In genomic region chr2L:15067832-15068231, dm6 we compare ENCODE assay signal across 5 fruit fly cellular contexts.
A peak's percentile ranks its signal among the peaks of the same experiment; 100 is the strongest.
TF ChIP-seq lines count a peak whose summit lies in the region.

No protein-coding gene starts in this region.

- TF ChIP-seq CTCF in whole organism, embryonic (GFP tag; optimal IDR thresholded peaks at IDR 0.05; lab: Kevin White, UChicago), result peak; percentile 61

TF ChIP-seq in whole organism, adult, 20 proteins besides CTCF, POLR2A, EP300 and RAD21 (continues in another document):
- TF ChIP-seq CG14711 (tag; optimal IDR thresholded peaks at IDR 0.05; lab: Kevin White, UChicago) (peak; percentile 60), pad (GFP tag; optimal IDR thresholded peaks at IDR 0.05; lab: Kevin White, UChicago) (peak; percentile 42), CG11617 (GFP tag; optimal IDR thresholded peaks at IDR 0.05; lab: Kevin White, UChicago) (no peak), CG12768 (GFP tag; optimal IDR thresholded peaks at IDR 0.05; lab: Kevin White, UChicago) (no peak), tj (GFP tag; optimal IDR thresholded peaks at IDR 0.05; lab: Kevin White, UChicago) (peak; percentile 77), Crg-1 (GFP tag; optimal IDR thresholded peaks at IDR 0.05; lab: Kevin White, UChicago) (peak; percentile 67), CG7101 (tag; optimal IDR thresholded peaks at IDR 0.05; lab: Kevin White, UChicago) (peak; percentile 54), ovo (GFP tag; optimal IDR thresholded peaks at IDR 0.05; lab: Kevin White, UChicago) (peak; percentile 18), CG7045 (GFP tag; optimal IDR thresholded peaks at IDR 0.05; lab: Kevin White, UChicago) (peak; percentile 38), CG1620 (GFP tag; optimal IDR thresholded peaks at IDR 0.05; lab: Kevin White, UChicago) (peak; percentile 60), cic (GFP tag; optimal IDR thresholded peaks at IDR 0.05; lab: Kevin White, UChicago) (peak; percentile 92), Clk (GFP tag; optimal IDR thresholded peaks at IDR 0.05; lab: Kevin White, UChicago) (peak; percentile 75), kay (GFP tag; lab: Kevin White, UChicago; ENCODE audit: borderline replicate concordance) (no peak), Mnt (GFP tag; optimal IDR thresholded peaks at IDR 0.05; lab: Kevin White, UChicago) (peak; percentile 100), cnc (optimal IDR thresholded peaks at IDR 0.05; lab: Kevin White, UChicago) (no peak), CG5204 (GFP tag; optimal IDR thresholded peaks at IDR 0.05; lab: Kevin White, UChicago) (no peak), CG33017 (tag; optimal IDR thresholded peaks at IDR 0.05; lab: Kevin White, UChicago) (no peak), toe (GFP tag; optimal IDR thresholded peaks at IDR 0.05; lab: Kevin White, UChicago) (peak; percentile 30)

TF ChIP-seq in whole organism, embryonic, 481 proteins besides CTCF, POLR2A, EP300 and RAD21 (continues in another document):
- TF ChIP-seq CG3995 (GFP tag; optimal IDR thresholded peaks at IDR 0.05; lab: Kevin White, UChicago) (peak; percentile 44), CG13424 (tag; optimal IDR thresholded peaks at IDR 0.05; lab: Kevin White, UChicago) (peak; percentile 32), PHDP (tag; optimal IDR thresholded peaks at IDR 0.05; lab: Kevin White, UChicago) (no peak), CG9817 (tag; optimal IDR thresholded peaks at IDR 0.05; lab: Kevin White, UChicago) (peak; percentile 15), maf-S (GFP tag; optimal IDR thresholded peaks at IDR 0.05; lab: Kevin White, UChicago) (peak; percentile 12), zfh1 (GFP tag; IDR thresholded peaks at IDR 0.05; lab: Robert Waterston, UW) (no peak), D19A (tag; optimal IDR thresholded peaks at IDR 0.05; lab: Kevin White, UChicago) (peak; percentile 51), ftz-f1 (GFP tag; optimal IDR thresholded peaks at IDR 0.05; lab: Kevin White, UChicago) (peak; percentile 71), Ada2b (GFP tag; IDR thresholded peaks at IDR 0.05; lab: Robert Waterston, UW) (no peak), sd (tag; optimal IDR thresholded peaks at IDR 0.05; lab: Kevin White, UChicago) (no peak), CG7839 (tag; optimal IDR thresholded peaks at IDR 0.05; lab: Kevin White, UChicago) (peak; percentile 23), CG4328 (GFP tag; optimal IDR thresholded peaks at IDR 0.05; lab: Kevin White, UChicago) (peak; percentile 59), CG2199 (GFP tag; IDR thresholded peaks at IDR 0.05; lab: Robert Waterston, UW) (peak; percentile 82; the same call in 2 of the 3 replicates), inv (GFP tag; IDR thresholded peaks at IDR 0.05; lab: Robert Waterston, UW; ENCODE audit: partially characterized antibody) (peak; percentile 78; the same call in 1 of the 2 replicates), chn (GFP tag; optimal IDR thresholded peaks at IDR 0.05; lab: Kevin White, UChicago) (peak; percentile 21), slbo (GFP tag; IDR thresholded peaks at IDR 0.05; lab: Robert Waterston, UW) (peak; percentile 38; the same call in 1 of the 2 replicates), CG4282 (GFP tag; optimal IDR thresholded peaks at IDR 0.05; lab: Kevin White, UChicago) (no peak), fd96Cb (tag; optimal IDR thresholded peaks at IDR 0.05; lab: Kevin White, UChicago) (no peak)

TF ChIP-seq in whole organism, prepupa, 60 proteins besides CTCF, POLR2A, EP300 and RAD21 (continues in another document):
- TF ChIP-seq Eip93F (GFP tag; optimal IDR thresholded peaks at IDR 0.05; lab: Kevin White, UChicago) (no peak), CG10631 (GFP tag; optimal IDR thresholded peaks at IDR 0.05; lab: Kevin White, UChicago) (no peak), CG16779 (tag; optimal IDR thresholded peaks at IDR 0.05; lab: Kevin White, UChicago) (no peak), CG6792 (GFP tag; optimal IDR thresholded peaks at IDR 0.05; lab: Kevin White, UChicago) (no peak), Sox14 (GFP tag; optimal IDR thresholded peaks at IDR 0.05; lab: Kevin White, UChicago) (peak; percentile 48), spab (GFP tag; optimal IDR thresholded peaks at IDR 0.05; lab: Kevin White, UChicago) (no peak), fd59A (GFP tag; optimal IDR thresholded peaks at IDR 0.05; lab: Kevin White, UChicago) (no peak), CG1621 (tag; optimal IDR thresholded peaks at IDR 0.05; lab: Kevin White, UChicago) (no peak), Eip78C (GFP tag; lab: Kevin White, UChicago) (peak; percentile 48), vri (GFP tag; optimal IDR thresholded peaks at IDR 0.05; lab: Kevin White, UChicago) (peak; percentile 64), dsx (GFP tag; optimal IDR thresholded peaks at IDR 0.05; lab: Kevin White, UChicago; ENCODE audit: poor library complexity, severe bottlenecking) (no peak), CG6808 (GFP tag; optimal IDR thresholded peaks at IDR 0.05; lab: Kevin White, UChicago) (no peak), fd85E (GFP tag; optimal IDR thresholded peaks at IDR 0.05; lab: Kevin White, UChicago) (no peak), CG15336 (GFP tag; IDR thresholded peaks at IDR 0.05; lab: Robert Waterston, UW) (no peak), CG7368 (GFP tag; optimal IDR thresholded peaks at IDR 0.05; lab: Kevin White, UChicago) (no peak), topi (GFP tag; optimal IDR thresholded peaks at IDR 0.05; lab: Kevin White, UChicago) (no peak), CG32006 (GFP tag; optimal IDR thresholded peaks at IDR 0.05; lab: Kevin White, UChicago) (no peak), CG11762 (GFP tag; optimal IDR thresholded peaks at IDR 0.05; lab: Kevin White, UChicago; ENCODE audit: insufficient read depth) (no peak), Smox (GFP tag; optimal IDR thresholded peaks at IDR 0.05; lab: Kevin White, UChicago) (no peak), Sox15 (GFP tag; optimal IDR thresholded peaks at IDR 0.05; lab: Kevin White, UChicago) (no peak)

TF ChIP-seq in whole organism, pupa, 21 proteins besides CTCF, POLR2A, EP300 and RAD21:
- TF ChIP-seq CG9948 (tag; optimal IDR thresholded peaks at IDR 0.05; lab: Kevin White, UChicago), result no peak
- peak; percentile 21; the same call in 1 of the 2 replicates for TF ChIP-seq Ets98B (GFP tag; IDR thresholded peaks at IDR 0.05; lab: Robert Waterston, UW)

TF ChIP-seq in whole organism, wandering third instar larva, 38 proteins besides CTCF, POLR2A, EP300 and RAD21:
- TF ChIP-seq Hnf4 (GFP tag; optimal IDR thresholded peaks at IDR 0.05; lab: Kevin White, UChicago), result no peak
- no peak for TF ChIP-seq dmrt93B (GFP tag; optimal IDR thresholded peaks at IDR 0.05; lab: Kevin White, UChicago)
- TF ChIP-seq tai (GFP tag; optimal IDR thresholded peaks at IDR 0.05; lab: Kevin White, UChicago), result peak; percentile 28
- TF ChIP-seq GATAd (GFP tag; optimal IDR thresholded peaks at IDR 0.05; lab: Kevin White, UChicago), result no peak
- peak; percentile 63 for TF ChIP-seq brk (GFP tag; optimal IDR thresholded peaks at IDR 0.05; lab: Kevin White, UChicago)
- TF ChIP-seq Myc (optimal IDR thresholded peaks at IDR 0.05; lab: Kevin White, UChicago), result peak; percentile 76
- no peak for TF ChIP-seq Mio (GFP tag; optimal IDR thresholded peaks at IDR 0.05; lab: Kevin White, UChicago)
- TF ChIP-seq h (GFP tag; optimal IDR thresholded peaks at IDR 0.05; lab: Kevin White, UChicago), result peak; percentile 19
- no peak for TF ChIP-seq jim (GFP tag; optimal IDR thresholded peaks at IDR 0.05; lab: Kevin White, UChicago)
- no peak for TF ChIP-seq usp (GFP tag; optimal IDR thresholded peaks at IDR 0.05; lab: Kevin White, UChicago)
- no peak for TF ChIP-seq sv (GFP tag; optimal IDR thresholded peaks at IDR 0.05; lab: Kevin White, UChicago)
- no peak for TF ChIP-seq N (GFP tag; optimal IDR thresholded peaks at IDR 0.05; lab: Kevin White, UChicago)
- TF ChIP-seq sage (GFP tag; optimal IDR thresholded peaks at IDR 0.05; lab: Kevin White, UChicago), result no peak
- no peak for TF ChIP-seq ey (GFP tag; optimal IDR thresholded peaks at IDR 0.05; lab: Kevin White, UChicago)
- TF ChIP-seq fru (GFP tag; optimal IDR thresholded peaks at IDR 0.05; lab: Kevin White, UChicago), result no peak
- TF ChIP-seq Vsx2 (GFP tag; optimal IDR thresholded peaks at IDR 0.05; lab: Kevin White, UChicago; ENCODE audit: partially characterized antibody), result no peak
- TF ChIP-seq foxo (GFP tag; optimal IDR thresholded peaks at IDR 0.05; lab: Kevin White, UChicago), result no peak
- TF ChIP-seq Hr83 (GFP tag; optimal IDR thresholded peaks at IDR 0.05; lab: Kevin White, UChicago; ENCODE audit: poor library complexity, severe bottlenecking), result peak; percentile 65
- TF ChIP-seq dl (GFP tag; optimal IDR thresholded peaks at IDR 0.05; lab: Kevin White, UChicago; ENCODE audit: insufficient read depth in 1 of 2, partially characterized antibody in 2 of 2), result no peak
- TF ChIP-seq Abd-B (GFP tag; optimal IDR thresholded peaks at IDR 0.05; lab: Kevin White, UChicago), result no peak
- no peak for TF ChIP-seq Rel (GFP tag; optimal IDR thresholded peaks at IDR 0.05; lab: Kevin White, UChicago)
- TF ChIP-seq Rel (tag; optimal IDR thresholded peaks at IDR 0.05; lab: Kevin White, UChicago), result no peak
- no peak for TF ChIP-seq Dfd (GFP tag; optimal IDR thresholded peaks at IDR 0.05; lab: Kevin White, UChicago)
- no peak for TF ChIP-seq CG9705 (GFP tag; optimal IDR thresholded peaks at IDR 0.05; lab: Kevin White, UChicago)
- TF ChIP-seq lola (GFP tag; optimal IDR thresholded peaks at IDR 0.05; lab: Kevin White, UChicago), result no peak
- TF ChIP-seq Sp1 (GFP tag; optimal IDR thresholded peaks at IDR 0.05; lab: Kevin White, UChicago), result no peak
- TF ChIP-seq Hr78 (GFP tag; optimal IDR thresholded peaks at IDR 0.05; lab: Kevin White, UChicago), result no peak
- no peak for TF ChIP-seq CrebA (GFP tag; optimal IDR thresholded peaks at IDR 0.05; lab: Kevin White, UChicago; ENCODE audit: borderline replicate concordance)
- no peak for TF ChIP-seq Jra (GFP tag; optimal IDR thresholded peaks at IDR 0.05; lab: Kevin White, UChicago)
- peak; percentile 42 for TF ChIP-seq psq (GFP tag; optimal IDR thresholded peaks at IDR 0.05; lab: Kevin White, UChicago)
- TF ChIP-seq rgr (GFP tag; optimal IDR thresholded peaks at IDR 0.05; lab: Kevin White, UChicago), result no peak
- TF ChIP-seq OdsH (GFP tag; optimal IDR thresholded peaks at IDR 0.05; lab: Kevin White, UChicago), result peak; percentile 9
- TF ChIP-seq br (GFP tag; optimal IDR thresholded peaks at IDR 0.05; lab: Kevin White, UChicago), result no peak
- no peak for TF ChIP-seq pan (optimal IDR thresholded peaks at IDR 0.05; lab: Kevin White, UChicago)
- TF ChIP-seq Dif (GFP tag; optimal IDR thresholded peaks at IDR 0.05; lab: Kevin White, UChicago; ENCODE audit: partially characterized antibody), result no peak
- no peak for TF ChIP-seq woc (GFP tag; optimal IDR thresholded peaks at IDR 0.05; lab: Kevin White, UChicago)
- peak; percentile 24 for TF ChIP-seq HLH106 (tag; optimal IDR thresholded peaks at IDR 0.05; lab: Kevin White, UChicago)
- no peak for TF ChIP-seq CG32264 (GFP tag; optimal IDR thresholded peaks at IDR 0.05; lab: Kevin White, UChicago)
- TF ChIP-seq dsf (GFP tag; optimal IDR thresholded peaks at IDR 0.05; lab: Kevin White, UChicago; ENCODE audit: borderline replicate concordance), result no peak
